Worm (Caenorhabditis elegans): ENCODE data around the gene T10B10.4.

The T10B10.4 gene

DNA sequence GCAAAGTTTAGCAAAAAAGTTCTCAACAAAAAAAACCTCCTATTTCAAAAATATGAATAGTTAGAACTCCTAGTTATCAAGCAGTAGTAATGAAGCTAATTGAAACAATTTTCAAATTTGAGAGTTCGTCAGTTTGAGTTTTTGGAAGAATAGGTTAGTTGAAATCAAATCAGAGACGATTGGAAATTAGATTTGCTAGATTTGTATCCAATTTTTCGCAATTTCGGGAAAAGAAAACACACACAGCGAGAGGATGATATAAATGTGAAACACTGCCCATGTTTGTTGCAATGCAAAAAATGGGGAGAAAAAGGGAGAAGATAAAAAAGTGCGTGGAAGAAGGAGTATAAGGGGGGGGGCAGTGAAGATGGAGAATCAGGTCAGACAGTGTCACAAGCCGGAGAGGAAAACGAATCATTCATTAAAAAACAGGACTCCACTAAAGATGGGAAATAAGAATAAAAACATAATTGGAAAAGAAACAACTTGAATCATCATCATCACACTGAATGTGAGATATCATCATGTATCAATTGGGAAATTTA is 35.3 kb downstream of the T10B10.4 start:
- TF ChIP-seq rec-8 (tag; optimal IDR thresholded peaks at IDR 0.05), result no peak
- no peak for TF ChIP-seq C17E4.6 (GFP tag; IDR thresholded peaks at IDR 0.05)
- TF ChIP-seq rpc-1 (optimal IDR thresholded peaks at IDR 0.05), result no peak
- TF ChIP-seq rpc-1 (tag; optimal IDR thresholded peaks at IDR 0.05), result no peak
- TF ChIP-seq dpl-1 (GFP tag; optimal IDR thresholded peaks at IDR 0.05), result no peak
- TF ChIP-seq attf-3 (GFP tag; conservative IDR thresholded peaks at IDR 0.05), result no peak
- no peak for TF ChIP-seq ama-1 (optimal IDR thresholded peaks at IDR 0.05)
- TF ChIP-seq ama-1 (GFP tag; optimal IDR thresholded peaks at IDR 0.05), result no peak
- TF ChIP-seq efl-1 (GFP tag; optimal IDR thresholded peaks at IDR 0.05), result no peak
- no peak for TF ChIP-seq Y53G8AR.9 (GFP tag; conservative IDR thresholded peaks at IDR 0.05)
- TF ChIP-seq let-526 (GFP tag; IDR thresholded peaks at IDR 0.05), result no peak
- TF ChIP-seq F37B4.10 (GFP tag; IDR thresholded peaks at IDR 0.05), result no peak
- no peak for TF ChIP-seq nfya-1 (tag; optimal IDR thresholded peaks at IDR 0.05; ENCODE audit: borderline replicate concordance, insufficient read depth)
- TF ChIP-seq tbx-9 (tag; optimal IDR thresholded peaks at IDR 0.05; ENCODE audit: borderline replicate concordance), result no peak
- TF ChIP-seq F55B11.4 (tag; optimal IDR thresholded peaks at IDR 0.05; ENCODE audit: borderline replicate concordance, insufficient read depth), result no peak
- no peak for TF ChIP-seq egl-18 (GFP tag; IDR thresholded peaks at IDR 0.05)
- TF ChIP-seq pha-4 (tag; optimal IDR thresholded peaks at IDR 0.05), result no peak
- no peak for TF ChIP-seq rcor-1 (GFP tag; IDR thresholded peaks at IDR 0.05)
- no peak for TF ChIP-seq snpc-3.4 (tag; optimal IDR thresholded peaks at IDR 0.05)
- no peak for TF ChIP-seq Y53F4B.3 (GFP tag; IDR thresholded peaks at IDR 0.05)
- no peak for TF ChIP-seq akir-1 (GFP tag; optimal IDR thresholded peaks at IDR 0.05)
- no peak for TF ChIP-seq fkh-3 (tag; optimal IDR thresholded peaks at IDR 0.05)

DNA sequence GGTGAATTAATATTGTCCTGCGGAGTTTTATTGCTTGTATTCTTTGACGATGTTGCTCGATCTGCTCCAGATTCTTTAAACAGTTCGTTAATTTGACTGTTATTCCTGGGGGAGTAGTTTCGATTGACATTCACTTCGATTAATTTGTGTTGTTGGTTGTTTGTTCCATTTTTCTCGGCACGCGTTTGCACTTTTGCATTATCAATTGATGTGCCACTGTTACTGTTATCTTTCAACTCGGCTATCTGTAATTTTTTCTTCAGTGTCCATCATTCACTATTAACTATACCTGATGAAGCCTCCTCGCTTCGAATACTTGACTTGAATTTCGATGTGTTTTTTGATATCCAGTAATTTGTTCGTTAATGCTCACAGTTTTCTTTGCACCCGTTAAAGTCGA is 39.3 kb downstream of the T10B10.4 start:
- TF ChIP-seq ztf-18 (tag; optimal IDR thresholded peaks at IDR 0.05) (no peak), nhr-80 (tag; optimal IDR thresholded peaks at IDR 0.05) (peak; percentile 68)

DNA sequence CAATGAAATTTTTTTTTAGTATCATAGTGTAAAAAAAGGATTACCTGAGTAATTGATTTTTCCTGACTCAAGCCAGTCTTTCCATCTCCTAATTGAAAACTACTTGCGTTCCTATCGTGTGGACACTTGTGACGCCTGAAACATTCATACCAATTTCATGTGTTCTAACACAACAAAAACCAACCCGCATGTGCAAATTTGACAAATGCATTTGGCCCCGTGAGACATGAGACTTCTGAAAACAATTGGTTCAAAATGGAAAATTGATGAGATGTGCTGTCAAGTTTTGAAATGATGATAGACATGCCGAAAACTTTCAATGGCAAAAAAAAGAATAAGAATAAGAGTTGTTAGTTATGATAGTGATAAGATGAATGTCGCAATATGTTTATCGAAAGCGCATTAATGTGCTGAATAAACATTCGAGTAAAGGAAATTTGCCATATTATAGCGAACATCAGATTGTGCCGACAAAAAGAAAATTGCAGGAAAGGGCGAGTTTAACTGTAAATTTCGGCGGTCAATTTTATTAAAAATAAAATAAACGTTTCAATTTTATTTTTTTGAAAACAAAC is 40.6 kb downstream of the T10B10.4 start, which contains the start of gene H03A11.2:
H03A11.2 (minus strand) TSS at position 252 of the 575 bp plus-strand sequence.
- TF ChIP-seq lin-40 (tag; optimal IDR thresholded peaks at IDR 0.05) (no peak), nhr-80 (tag; optimal IDR thresholded peaks at IDR 0.05) (peak; percentile 64), mel-28 (tag; optimal IDR thresholded peaks at IDR 0.05; ENCODE audit: borderline replicate concordance) (no peak)

DNA sequence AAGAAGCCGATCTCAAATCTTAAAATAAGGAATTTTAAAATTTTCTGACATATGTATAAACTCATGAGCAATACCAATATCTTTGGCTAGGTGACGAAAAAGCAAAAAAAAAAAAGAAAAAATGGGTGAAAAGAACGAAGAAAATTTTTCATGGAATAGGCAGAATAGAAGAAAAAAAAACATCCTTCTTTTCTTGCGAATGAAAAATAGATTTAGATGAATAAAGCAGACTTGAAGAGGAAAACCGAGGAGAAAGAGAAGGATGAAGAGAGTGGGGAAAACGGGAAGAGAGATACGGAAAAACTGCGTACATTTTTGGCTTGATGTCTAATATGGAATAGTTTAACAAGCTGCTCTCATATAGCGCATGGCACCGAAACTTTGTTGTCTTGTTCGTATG is 41.9 kb downstream of the T10B10.4 start:
- TF ChIP-seq let-607 (tag; optimal IDR thresholded peaks at IDR 0.05) (no peak), madf-8 (GFP tag; conservative IDR thresholded peaks at IDR 0.05) (no peak), ztf-22 (GFP tag; optimal IDR thresholded peaks at IDR 0.05) (no peak), lsl-1 (GFP tag; optimal IDR thresholded peaks at IDR 0.05) (no peak), ceh-40 (GFP tag; IDR thresholded peaks at IDR 0.05) (no peak), nfya-1 (tag; optimal IDR thresholded peaks at IDR 0.05; ENCODE audit: borderline replicate concordance, insufficient read depth) (no peak), hsf-1 (GFP tag; IDR thresholded peaks at IDR 0.05) (no peak), mes-4 (tag; optimal IDR thresholded peaks at IDR 0.05) (no peak), lir-1 (GFP tag; conservative IDR thresholded peaks at IDR 0.05) (no peak), madf-10 (tag; optimal IDR thresholded peaks at IDR 0.05) (no peak), ztf-6 (GFP tag; IDR thresholded peaks at IDR 0.05) (no peak), ceh-100 (GFP tag; IDR thresholded peaks at IDR 0.05) (no peak), ztf-25 (GFP tag; IDR thresholded peaks at IDR 0.05) (no peak)

Measured in whole organism, young adult.